Worm (Caenorhabditis elegans) whole organism, L1 larva: ENCODE measurements around the gene C06E4.1.

Experiments
- aly-2 ChIP-seq: fragments of 150-350 bp; optimal IDR thresholded peaks from 2 replicates; lab custom pipeline; 2014; ENCODE audit warnings: missing biosample characterization, missing genetic modification characterization
- dpl-1 ChIP-seq, 3 experiments: fragments of 150-350 bp in 2 of 3; sonication (generic microtip) in 1 of 3; optimal IDR thresholded peaks; 2 replicates each; lab custom pipeline; 2014 to 2017; ENCODE audit warnings: missing biosample characterization in 3 of 3, missing genetic modification characterization in 3 of 3, missing genetic modification reagents in 3 of 3
- mdl-1 ChIP-seq, 2 experiments: fragments of 150-350 bp; optimal IDR thresholded peaks; 2 replicates each; lab custom pipeline; 2014 to 2017; ENCODE audit warnings: missing biosample characterization in 2 of 2, missing genetic modification characterization in 2 of 2, inconsistent platforms in 1 of 2
- skn-1 ChIP-seq: fragments of 150-350 bp; optimal IDR thresholded peaks from 2 replicates; lab custom pipeline; 2014; ENCODE audit warnings: missing biosample characterization, missing genetic modification characterization
- snpc-4 ChIP-seq: fragments of 150-350 bp; optimal IDR thresholded peaks from 2 replicates; lab custom pipeline; 2014; ENCODE audit warnings: missing biosample characterization, missing genetic modification characterization
- sptf-1 ChIP-seq: fragments of 150-350 bp; optimal IDR thresholded peaks from 2 replicates; lab custom pipeline; 2014; ENCODE audit warnings: missing biosample characterization, missing genetic modification characterization
- tbx-2 ChIP-seq: sonication (generic microtip); optimal IDR thresholded peaks from 2 replicates; lab custom pipeline; 2016; ENCODE audit warnings: missing genetic modification characterization, missing compliant biosample characterization
- unc-130 ChIP-seq: fragments of 150-350 bp; optimal IDR thresholded peaks from 2 replicates; lab custom pipeline; 2017; ENCODE audit warnings: missing biosample characterization, missing genetic modification characterization, inconsistent platforms
- zag-1 ChIP-seq: fragments of 150-350 bp; optimal IDR thresholded peaks from 2 replicates; lab custom pipeline; 2014; ENCODE audit warnings: missing biosample characterization, missing genetic modification characterization
- ztf-11 ChIP-seq, 2 experiments: sonication (generic microtip); optimal IDR thresholded peaks; 2 replicates each; lab custom pipeline; 2016 to 2017; ENCODE audit warnings: missing genetic modification characterization in 2 of 2, missing biosample characterization in 1 of 2, missing compliant biosample characterization in 1 of 2
- ztf-4 ChIP-seq: fragments of 150-350 bp; optimal IDR thresholded peaks from 2 replicates; lab custom pipeline; 2014; ENCODE audit warnings: missing biosample characterization, missing genetic modification characterization

- TF ChIP-seq zag-1 (tag; lab: Kevin White, UChicago): no peak
- no peak for TF ChIP-seq dpl-1 (GFP tag; optimal IDR thresholded peaks at IDR 0.05; lab: Kevin White, UChicago)
- TF ChIP-seq mdl-1 (tag; optimal IDR thresholded peaks at IDR 0.05; lab: Kevin White, UChicago): no peak
- no peak for TF ChIP-seq unc-130 (tag; lab: Kevin White, UChicago)
- no peak for TF ChIP-seq aly-2 (tag; lab: Kevin White, UChicago)
- TF ChIP-seq sptf-1: no peak
- TF ChIP-seq ztf-4: no peak
- no peak for TF ChIP-seq snpc-4 (tag; lab: Kevin White, UChicago)
- TF ChIP-seq ztf-11 (tag; optimal IDR thresholded peaks at IDR 0.05; lab: Kevin White, UChicago): no peak
- TF ChIP-seq skn-1 (tag; lab: Kevin White, UChicago): no peak
- no peak for TF ChIP-seq tbx-2 (tag; lab: Kevin White, UChicago)
Observed at ce11 chrIV:7287474-7287873, 4.4 kb downstream of the C06E4.1 start, which contains the start of gene F42C5.3.
